Fruit fly (Drosophila melanogaster): Measurements from ENCODE around the gene santa-maria.

santa-maria gene

dm6 chr2L:7395813-7396212 lies 55.2 kb downstream of the santa-maria start (continued):
- TF ChIP-seq CG9932 (GFP tag; IDR thresholded peaks at IDR 0.05) = peak; percentile 53
- peak; percentile 33; the same call in 1 of the 2 replicates for TF ChIP-seq E2f2 (GFP tag; IDR thresholded peaks at IDR 0.05)
- no peak for TF ChIP-seq corto (GFP tag; optimal IDR thresholded peaks at IDR 0.05)
- TF ChIP-seq CoRest (tag; optimal IDR thresholded peaks at IDR 0.05) = peak; percentile 75
- peak; percentile 33; the same call in 1 of the 2 replicates for TF ChIP-seq CG3847 (GFP tag; IDR thresholded peaks at IDR 0.05)
- peak; percentile 46 for TF ChIP-seq Asciz (GFP tag; optimal IDR thresholded peaks at IDR 0.05)
- TF ChIP-seq nmo (GFP tag; optimal IDR thresholded peaks at IDR 0.05) = peak; percentile 68
- peak; percentile 65 for TF ChIP-seq Oli (tag; optimal IDR thresholded peaks at IDR 0.05)
- peak; percentile 52 for TF ChIP-seq D19A (tag; optimal IDR thresholded peaks at IDR 0.05)
- peak; percentile 11 for TF ChIP-seq CG14710 (tag; optimal IDR thresholded peaks at IDR 0.05)
- peak; percentile 68 for TF ChIP-seq lmd (GFP tag; IDR thresholded peaks at IDR 0.05)
- TF ChIP-seq dpn (GFP tag; optimal IDR thresholded peaks at IDR 0.05) = peak in 1 of 2 experiments; percentile 44
- TF ChIP-seq gem (tag; optimal IDR thresholded peaks at IDR 0.05) = peak; percentile 84
- no peak for TF ChIP-seq yki (optimal IDR thresholded peaks at IDR 0.05)
- peak; percentile 74 for TF ChIP-seq row (GFP tag; IDR thresholded peaks at IDR 0.05)
- no peak for TF ChIP-seq kni (GFP tag; optimal IDR thresholded peaks at IDR 0.05)
- TF ChIP-seq CG14050 (GFP tag; IDR thresholded peaks at IDR 0.05) = peak; percentile 31; the same call in 1 of the 3 replicates
- TF ChIP-seq tgo (GFP tag; IDR thresholded peaks at IDR 0.05) = peak; percentile 73; the same call in 2 of the 3 replicates
- TF ChIP-seq slbo (GFP tag; IDR thresholded peaks at IDR 0.05) = peak; percentile 51
- peak; percentile 16; the same call in 1 of the 2 replicates for TF ChIP-seq Awh (GFP tag; IDR thresholded peaks at IDR 0.05)
- peak; percentile 15; the same call in 1 of the 2 replicates for TF ChIP-seq CG1024 (GFP tag; IDR thresholded peaks at IDR 0.05)
- peak; percentile 29 for TF ChIP-seq run (tag; optimal IDR thresholded peaks at IDR 0.05)
- no peak for TF ChIP-seq CG9609 (GFP tag; optimal IDR thresholded peaks at IDR 0.05)
- TF ChIP-seq Abd-B (GFP tag; optimal IDR thresholded peaks at IDR 0.05) = peak; percentile 44
- peak; percentile 86 for TF ChIP-seq Sox102F (GFP tag; optimal IDR thresholded peaks at IDR 0.05)
- peak; percentile 40; the same call in 1 of the 3 replicates for TF ChIP-seq Mrtf (GFP tag; IDR thresholded peaks at IDR 0.05)
- peak; percentile 54 for TF ChIP-seq gcm (GFP tag; optimal IDR thresholded peaks at IDR 0.05)
- TF ChIP-seq klu (GFP tag; IDR thresholded peaks at IDR 0.05) = peak; percentile 44; the same call in 1 of the 2 replicates
- peak; percentile 6 for TF ChIP-seq Six4 (GFP tag; optimal IDR thresholded peaks at IDR 0.05)
- peak; percentile 58 for TF ChIP-seq CG10209 (GFP tag; optimal IDR thresholded peaks at IDR 0.05)
- TF ChIP-seq cwo (GFP tag; optimal IDR thresholded peaks at IDR 0.05) = peak; percentile 60
- peak; percentile 7 for TF ChIP-seq tio (GFP tag; optimal IDR thresholded peaks at IDR 0.05)
- TF ChIP-seq hkb (optimal IDR thresholded peaks at IDR 0.05) = no peak
- peak; percentile 66 for TF ChIP-seq hkb (GFP tag; IDR thresholded peaks at IDR 0.05)
- peak; percentile 11 for TF ChIP-seq CG6683 (GFP tag; optimal IDR thresholded peaks at IDR 0.05)
- TF ChIP-seq CG12659 (GFP tag; optimal IDR thresholded peaks at IDR 0.05) = peak; percentile 62
- TF ChIP-seq CG13424 (tag; optimal IDR thresholded peaks at IDR 0.05) = peak; percentile 76
- TF ChIP-seq CG10366 (GFP tag; IDR thresholded peaks at IDR 0.05) = peak; percentile 50; the same call in 1 of the 2 replicates
- TF ChIP-seq scrt (GFP tag; optimal IDR thresholded peaks at IDR 0.05) = peak; percentile 17
- TF ChIP-seq stc (GFP tag; IDR thresholded peaks at IDR 0.05) = 0 out of 2 replicates have a peak, but pooled peaks have one; percentile 33
- TF ChIP-seq CG11504 (tag; optimal IDR thresholded peaks at IDR 0.05) = peak; percentile 86
- no peak for TF ChIP-seq TFAM (GFP tag; optimal IDR thresholded peaks at IDR 0.05)
- no peak for TF ChIP-seq E2f1 (GFP tag; IDR thresholded peaks at IDR 0.05)
- peak; percentile 79 for TF ChIP-seq CG2678 (tag; optimal IDR thresholded peaks at IDR 0.05)
- peak; percentile 67 for TF ChIP-seq CG9727 (GFP tag; optimal IDR thresholded peaks at IDR 0.05)
- TF ChIP-seq CG16815 (GFP tag; optimal IDR thresholded peaks at IDR 0.05) = peak; percentile 0
- peak; percentile 35 for TF ChIP-seq Nf-YC (tag; optimal IDR thresholded peaks at IDR 0.05)
- peak; percentile 1 for TF ChIP-seq lilli (GFP tag; optimal IDR thresholded peaks at IDR 0.05)
- 0 out of 2 replicates have a peak, but pooled peaks have one; percentile 34 for TF ChIP-seq CG32767 (GFP tag; IDR thresholded peaks at IDR 0.05)
- peak; percentile 34 for TF ChIP-seq Dek (tag; optimal IDR thresholded peaks at IDR 0.05)
